Worm (Caenorhabditis elegans) whole organism, late embryonic: ENCODE measurements around the gene F08D12.3.

Source experiments
- ets-4 ChIP-seq: sonication (generic microtip); optimal IDR thresholded peaks from 2 replicates; lab custom pipeline; 2016; ENCODE audit warnings: missing genetic modification characterization, missing compliant biosample characterization
- fkh-10 ChIP-seq: fragments of 150-350 bp; optimal IDR thresholded peaks from 2 replicates; lab custom pipeline; 2014; ENCODE audit warnings: missing biosample characterization, missing genetic modification reagents, missing genetic modification characterization
- hlh-30 ChIP-seq: sonication (generic microtip); optimal IDR thresholded peaks from 2 replicates; lab custom pipeline; 2017; ENCODE audit warnings: antibody characterized with exemption, missing genetic modification characterization, missing compliant biosample characterization; ENCODE audit not compliant: insufficient read depth
- nhr-11 ChIP-seq: fragments of 150-350 bp; optimal IDR thresholded peaks from 2 replicates; lab custom pipeline; 2014; ENCODE audit warnings: missing biosample characterization, missing genetic modification characterization
- nhr-232 ChIP-seq: sonication (generic microtip); optimal IDR thresholded peaks from 2 replicates; lab custom pipeline; 2016; ENCODE audit warnings: missing genetic modification characterization, missing compliant biosample characterization
- rnt-1 ChIP-seq: sonication (generic microtip); optimal IDR thresholded peaks from 2 replicates; lab custom pipeline; 2016; ENCODE audit warnings: missing genetic modification characterization, missing compliant biosample characterization

- no peak for TF ChIP-seq rnt-1 (tag; lab: Kevin White, UChicago)
- TF ChIP-seq nhr-11 (tag; lab: Kevin White, UChicago): no peak
- no peak for TF ChIP-seq fkh-10
- no peak for TF ChIP-seq nhr-232 (tag; lab: Kevin White, UChicago)
- TF ChIP-seq ets-4 (tag; lab: Kevin White, UChicago): no peak
- no peak for TF ChIP-seq hlh-30 (tag; lab: Kevin White, UChicago)
Measured at ce11 chrII:2827859-2828403, 48.6 kb downstream of the F08D12.3 start, which contains the start of gene K12H6.8.
